Worm (Caenorhabditis elegans) whole organism, early embryonic: ENCODE results near the gene egrh-2.

Experiments
- F13C5.2 ChIP-seq: sonication (generic microtip); optimal IDR thresholded peaks from 2 replicates; lab custom pipeline; 2017; ENCODE audit warnings: mild to moderate bottlenecking, missing genetic modification characterization, inconsistent platforms, missing compliant biosample characterization
- ama-1 ChIP-seq: fragments of 150-350 bp; optimal IDR thresholded peaks from 2 replicates; lab custom pipeline; 2014
- ceh-13 ChIP-seq: fragments of 200-800 bp; sonication (Bioruptor generic); optimal IDR thresholded peaks from 2 replicates; lab custom pipeline; 2018; ENCODE audit warnings: mild to moderate bottlenecking, missing genetic modification characterization, missing compliant biosample characterization
- ceh-36 ChIP-seq: sonication (generic microtip); optimal IDR thresholded peaks from 2 replicates; lab custom pipeline; 2016; ENCODE audit warnings: missing genetic modification characterization, inconsistent platforms, missing compliant biosample characterization
- flt-1 ChIP-seq: fragments of 200-800 bp; sonication (Bioruptor generic); IDR thresholded peaks from 2 replicates; pipeline ENCODE4 v1.3.6; 2022; ENCODE audit warnings: missing genetic modification characterization, missing compliant biosample characterization
- hmbx-1 ChIP-seq: sonication (generic microtip); optimal IDR thresholded peaks from 2 replicates; lab custom pipeline; 2016; ENCODE audit warnings: mild to moderate bottlenecking, missing genetic modification characterization, missing compliant biosample characterization
- hmg-4 ChIP-seq: fragments of 200-800 bp; sonication (Bioruptor generic); optimal IDR thresholded peaks from 2 replicates; lab custom pipeline; 2018; ENCODE audit warnings: mild to moderate bottlenecking, missing genetic modification characterization, missing compliant biosample characterization
- hnd-1 ChIP-seq: sonication (generic microtip); optimal IDR thresholded peaks from 2 replicates; lab custom pipeline; 2016; ENCODE audit warnings: missing genetic modification characterization, missing compliant biosample characterization
- scrt-1 ChIP-seq: fragments of 200-800 bp; sonication (Bioruptor generic); IDR thresholded peaks from 2 replicates; pipeline ENCODE4 v1.3.6; 2022; ENCODE audit warnings: missing genetic modification characterization, missing compliant biosample characterization
- sea-1 ChIP-seq: fragments of 200-800 bp; sonication (Bioruptor generic); conservative IDR thresholded peaks from 2 replicates; pipeline ENCODE4 v1.3.6; 2022; ENCODE audit warnings: missing genetic modification characterization, missing compliant biosample characterization
- tbx-11 ChIP-seq: fragments of 200-800 bp; sonication (Bioruptor generic); IDR thresholded peaks from 2 replicates; pipeline ENCODE4 v1.3.6; 2022; ENCODE audit warnings: missing genetic modification characterization, missing compliant biosample characterization
- tra-4 ChIP-seq: sonication (generic microtip); optimal IDR thresholded peaks from 2 replicates; lab custom pipeline; 2017; ENCODE audit warnings: missing genetic modification characterization, missing compliant biosample characterization

- no peak for TF ChIP-seq scrt-1 (GFP tag; lab: Robert Waterston, UW)
- no peak for TF ChIP-seq hmbx-1 (tag; lab: Kevin White, UChicago)
- no peak for TF ChIP-seq sea-1 (GFP tag; lab: Robert Waterston, UW)
- no peak for TF ChIP-seq flt-1 (GFP tag; lab: Robert Waterston, UW)
- no peak for TF ChIP-seq ama-1 (lab: Kevin White, UChicago)
- no peak for TF ChIP-seq ceh-36 (tag; lab: Kevin White, UChicago)
- no peak for TF ChIP-seq ceh-13
- no peak for TF ChIP-seq tbx-11 (GFP tag; lab: Robert Waterston, UW)
- TF ChIP-seq tra-4 (tag; lab: Kevin White, UChicago), result no peak
- no peak for TF ChIP-seq hnd-1 (tag; lab: Kevin White, UChicago)
- no peak for TF ChIP-seq F13C5.2 (tag; lab: Kevin White, UChicago)
- no peak for TF ChIP-seq hmg-4 (GFP tag; lab: Kevin White, UChicago)
Observed at ce11 chrIV:991647-992400, 1.6 kb upstream of the egrh-2 start, which contains the start of gene lep-2.
